Worm (Caenorhabditis elegans) whole organism, L2 larva: ENCODE measurements around the gene srlf-3.

Experiments
- F13H6.1 ChIP-seq: sonication (generic microtip); optimal IDR thresholded peaks from 2 replicates; lab custom pipeline; 2016; ENCODE audit warnings: missing genetic modification characterization, missing compliant biosample characterization
- R02D3.7 ChIP-seq: fragments of 150-350 bp; optimal IDR thresholded peaks from 2 replicates; lab custom pipeline; 2014; ENCODE audit warnings: missing biosample characterization, missing genetic modification characterization
- Y55F3AM.14 ChIP-seq: fragments of 200-800 bp; sonication (Bioruptor generic); optimal IDR thresholded peaks from 2 replicates; lab custom pipeline; 2018; ENCODE audit warnings: mild to moderate bottlenecking, missing genetic modification characterization, missing compliant biosample characterization
- alr-1 ChIP-seq: fragments of 150-350 bp; optimal IDR thresholded peaks from 2 replicates; lab custom pipeline; 2014; ENCODE audit warnings: missing biosample characterization, missing genetic modification characterization
- aly-2 ChIP-seq: fragments of 150-350 bp; optimal IDR thresholded peaks from 2 replicates; lab custom pipeline; 2014; ENCODE audit warnings: missing biosample characterization, missing genetic modification characterization
- ama-1 ChIP-seq: fragments of 150-350 bp; optimal IDR thresholded peaks from 2 replicates; lab custom pipeline; 2018; ENCODE audit warnings: inconsistent platforms
- ceh-16 ChIP-seq: fragments of 150-350 bp; optimal IDR thresholded peaks from 2 replicates; lab custom pipeline; 2014; ENCODE audit warnings: missing biosample characterization, missing genetic modification characterization
- ceh-82 ChIP-seq: fragments of 150-350 bp; optimal IDR thresholded peaks from 2 replicates; lab custom pipeline; 2014; ENCODE audit warnings: missing biosample characterization, missing genetic modification characterization
- crh-2 ChIP-seq: sonication (generic microtip); optimal IDR thresholded peaks from 2 replicates; lab custom pipeline; 2017; ENCODE audit warnings: missing biosample characterization, missing genetic modification characterization
- dmd-4 ChIP-seq: sonication (generic microtip); optimal IDR thresholded peaks from 2 replicates; lab custom pipeline; 2017; ENCODE audit warnings: missing biosample characterization, missing genetic modification characterization
- egl-27 ChIP-seq: sonication (generic microtip); optimal IDR thresholded peaks from 3 replicates; lab custom pipeline; 2017; ENCODE audit warnings: missing biosample characterization, missing genetic modification reagents, missing genetic modification characterization
- elt-1 ChIP-seq: fragments of 150-350 bp; optimal IDR thresholded peaks from 2 replicates; lab custom pipeline; 2014; ENCODE audit warnings: missing biosample characterization, missing genetic modification characterization
- elt-3 ChIP-seq: sonication (generic microtip); optimal IDR thresholded peaks from 2 replicates; lab custom pipeline; 2017; ENCODE audit warnings: missing biosample characterization, missing genetic modification characterization
- fos-1 ChIP-seq: fragments of 150-350 bp; optimal IDR thresholded peaks from 2 replicates; lab custom pipeline; 2014; ENCODE audit warnings: missing biosample characterization, missing genetic modification characterization
- gmeb-1 ChIP-seq: fragments of 150-350 bp; optimal IDR thresholded peaks from 2 replicates; lab custom pipeline; 2014; ENCODE audit warnings: missing biosample characterization, missing genetic modification characterization
- lin-13 ChIP-seq: fragments of 150-350 bp; optimal IDR thresholded peaks from 2 replicates; lab custom pipeline; 2014; ENCODE audit warnings: missing biosample characterization, missing genetic modification reagents, missing genetic modification characterization
- lsy-2 ChIP-seq, 2 experiments: fragments of 150-350 bp in 1 of 2; sonication (generic microtip) in 1 of 2; optimal IDR thresholded peaks; 2 replicates each; lab custom pipeline; 2014 to 2017; ENCODE audit warnings: missing biosample characterization in 2 of 2, missing genetic modification characterization in 2 of 2
- mab-5 ChIP-seq: fragments of 150-350 bp; optimal IDR thresholded peaks from 2 replicates; lab custom pipeline; 2014; ENCODE audit warnings: missing biosample characterization, missing genetic modification characterization
- mbf-1 ChIP-seq: sonication (generic microtip); optimal IDR thresholded peaks from 2 replicates; lab custom pipeline; 2017; ENCODE audit warnings: missing biosample characterization, missing genetic modification characterization
- mdl-1 ChIP-seq, 2 experiments: fragments of 150-350 bp in 1 of 2; sonication (generic microtip) in 1 of 2; optimal IDR thresholded peaks; 2 replicates each; lab custom pipeline; 2017; ENCODE audit warnings: missing biosample characterization in 2 of 2, missing genetic modification characterization in 2 of 2
- nhr-10 ChIP-seq: sonication (generic microtip); optimal IDR thresholded peaks from 2 replicates; lab custom pipeline; 2017; ENCODE audit warnings: missing biosample characterization, missing genetic modification characterization
- nhr-11 ChIP-seq: fragments of 150-350 bp; optimal IDR thresholded peaks from 2 replicates; lab custom pipeline; 2014; ENCODE audit warnings: missing biosample characterization, missing genetic modification characterization
- nhr-12 ChIP-seq: fragments of 150-350 bp; optimal IDR thresholded peaks from 2 replicates; lab custom pipeline; 2014; ENCODE audit warnings: missing biosample characterization, missing genetic modification characterization
- nhr-129 ChIP-seq: fragments of 150-350 bp; optimal IDR thresholded peaks from 2 replicates; lab custom pipeline; 2014; ENCODE audit warnings: missing biosample characterization, missing genetic modification characterization
- nhr-21 ChIP-seq: fragments of 150-350 bp; optimal IDR thresholded peaks from 2 replicates; lab custom pipeline; 2014; ENCODE audit warnings: missing biosample characterization, missing genetic modification characterization
- nhr-23 ChIP-seq: fragments of 150-350 bp; optimal IDR thresholded peaks from 2 replicates; lab custom pipeline; 2014; ENCODE audit warnings: missing biosample characterization, missing genetic modification reagents, missing genetic modification characterization
- nhr-237 ChIP-seq: fragments of 150-350 bp; optimal IDR thresholded peaks from 2 replicates; lab custom pipeline; 2014; ENCODE audit warnings: missing biosample characterization, missing genetic modification characterization
- nhr-6 ChIP-seq: fragments of 150-350 bp; optimal IDR thresholded peaks from 2 replicates; lab custom pipeline; 2014; ENCODE audit warnings: missing biosample characterization, missing genetic modification characterization
- peb-1 ChIP-seq: fragments of 150-350 bp; optimal IDR thresholded peaks from 2 replicates; lab custom pipeline; 2014; ENCODE audit warnings: missing biosample characterization, missing genetic modification characterization
- sem-4 ChIP-seq: fragments of 150-350 bp; optimal IDR thresholded peaks from 2 replicates; lab custom pipeline; 2014; ENCODE audit warnings: missing biosample characterization, missing genetic modification reagents, missing genetic modification characterization
- sma-3 ChIP-seq: sonication (generic microtip); optimal IDR thresholded peaks from 2 replicates; lab custom pipeline; 2016; ENCODE audit warnings: missing genetic modification reagents, missing genetic modification characterization, missing compliant biosample characterization
- sma-9 ChIP-seq, 2 experiments: fragments of 150-350 bp in 1 of 2; sonication (generic microtip) in 1 of 2; optimal IDR thresholded peaks; 2 replicates each; lab custom pipeline; 2014 to 2016; ENCODE audit warnings: missing genetic modification characterization in 2 of 2, mild to moderate bottlenecking in 1 of 2, missing biosample characterization in 1 of 2, missing compliant biosample characterization in 1 of 2, missing genetic modification reagents in 1 of 2, moderate library complexity in 1 of 2
- snpc-4 ChIP-seq: fragments of 150-350 bp; optimal IDR thresholded peaks from 2 replicates; lab custom pipeline; 2014; ENCODE audit warnings: missing biosample characterization, missing genetic modification characterization
- unc-39 ChIP-seq: fragments of 150-350 bp; optimal IDR thresholded peaks from 2 replicates; lab custom pipeline; 2014; ENCODE audit warnings: missing biosample characterization, missing genetic modification characterization
- unc-55 ChIP-seq: fragments of 150-350 bp; sonication (generic microtip); optimal IDR thresholded peaks from 3 replicates; lab custom pipeline; 2014; ENCODE audit warnings: missing biosample characterization, missing genetic modification reagents, missing genetic modification characterization
- unc-62 ChIP-seq: fragments of 150-350 bp; optimal IDR thresholded peaks from 2 replicates; lab custom pipeline; 2014; ENCODE audit warnings: missing biosample characterization, missing genetic modification reagents, missing genetic modification characterization
- ztf-1 ChIP-seq: fragments of 200-800 bp; sonication (Bioruptor generic); conservative IDR thresholded peaks from 2 replicates; pipeline ENCODE4 v1.3.6; 2022; ENCODE audit warnings: missing genetic modification characterization, missing compliant biosample characterization
- ztf-4 ChIP-seq: fragments of 150-350 bp; optimal IDR thresholded peaks from 2 replicates; lab custom pipeline; 2014; ENCODE audit warnings: missing biosample characterization, missing genetic modification characterization

srlf-3 gene

ce11 chrIV:8487183-8487582 is at the start of gene srlf-3:
srlf-3 (plus strand) TSS chrIV:8487483.
- no peak for TF ChIP-seq lsy-2 (tag; optimal IDR thresholded peaks at IDR 0.05; lab: Kevin White, UChicago)
- TF ChIP-seq alr-1 (tag; lab: Kevin White, UChicago), result no peak
- no peak for TF ChIP-seq peb-1
- no peak for TF ChIP-seq elt-1 (tag; lab: Kevin White, UChicago)
- TF ChIP-seq nhr-237 (tag; lab: Kevin White, UChicago), result no peak
- TF ChIP-seq crh-2 (tag; lab: Kevin White, UChicago), result no peak
- no peak for TF ChIP-seq unc-39 (tag; lab: Kevin White, UChicago)
- no peak for TF ChIP-seq sem-4 (tag; lab: Kevin White, UChicago)
- no peak for TF ChIP-seq snpc-4 (tag; lab: Kevin White, UChicago)
- TF ChIP-seq mdl-1 (tag; optimal IDR thresholded peaks at IDR 0.05; lab: Kevin White, UChicago), result no peak

- TF ChIP-seq mab-5 (tag; lab: Kevin White, UChicago) (no peak), snpc-4 (tag; lab: Kevin White, UChicago) (no peak), ama-1 (no peak), ceh-82 (tag; lab: Kevin White, UChicago) (no peak), ztf-4 (tag; lab: Kevin White, UChicago) (no peak), elt-3 (tag; lab: Kevin White, UChicago) (no peak), lin-13 (GFP tag; lab: Kevin White, UChicago) (no peak), nhr-21 (no peak), sem-4 (tag; lab: Kevin White, UChicago) (no peak), nhr-12 (no peak), nhr-23 (tag; lab: Kevin White, UChicago) (no peak), peb-1 (no peak), nhr-6 (tag; lab: Kevin White, UChicago) (no peak), egl-27 (tag; lab: Kevin White, UChicago) (no peak), nhr-10 (tag; lab: Kevin White, UChicago) (no peak), Y55F3AM.14 (GFP tag; lab: Kevin White, UChicago) (no peak), mbf-1 (tag; lab: Kevin White, UChicago) (no peak), nhr-129 (no peak), R02D3.7 (no peak)
Measured at ce11 chrIV:8446904-8447303, 40.4 kb upstream of the srlf-3 start, which contains the start of gene T01B11.1. T01B11.1 (plus strand) TSS chrIV:8447204.

- TF ChIP-seq ztf-1 (GFP tag; lab: Robert Waterston, UW), result no peak
- TF ChIP-seq F13H6.1, result no peak
- no peak for TF ChIP-seq Y55F3AM.14 (GFP tag; lab: Kevin White, UChicago)
- no peak for TF ChIP-seq lin-13 (GFP tag; lab: Kevin White, UChicago)
- TF ChIP-seq R02D3.7, result no peak
- no peak for TF ChIP-seq alr-1 (tag; lab: Kevin White, UChicago)
- no peak for TF ChIP-seq nhr-23 (tag; lab: Kevin White, UChicago)
- no peak for TF ChIP-seq elt-1 (tag; lab: Kevin White, UChicago)
- TF ChIP-seq aly-2 (tag; lab: Kevin White, UChicago), result no peak
- TF ChIP-seq peb-1, result no peak
- no peak for TF ChIP-seq nhr-129
- no peak for TF ChIP-seq sma-3 (GFP tag; lab: Kevin White, UChicago)
Measured at ce11 chrIV:8449869-8450268, 37.4 kb upstream of the srlf-3 start.

ce11 chrIV:8450534-8450933 is 36.7 kb upstream of the srlf-3 start:
- TF ChIP-seq gmeb-1 (tag; lab: Kevin White, UChicago) (peak; percentile 38), nhr-12 (no peak), F13H6.1 (no peak), sma-9 (GFP tag; optimal IDR thresholded peaks at IDR 0.05; lab: Kevin White, UChicago) (peak; percentile 71), sma-9 (tag; optimal IDR thresholded peaks at IDR 0.05; lab: Kevin White, UChicago) (no peak), snpc-4 (tag; lab: Kevin White, UChicago) (no peak), nhr-11 (tag; lab: Kevin White, UChicago) (no peak), unc-55 (GFP tag; lab: Kevin White, UChicago) (no peak), dmd-4 (tag; lab: Kevin White, UChicago) (no peak), unc-62 (GFP tag; lab: Kevin White, UChicago) (no peak), ceh-16 (tag; lab: Kevin White, UChicago) (no peak), nhr-237 (tag; lab: Kevin White, UChicago) (no peak), fos-1 (tag; lab: Kevin White, UChicago) (peak; percentile 86), lin-13 (GFP tag; lab: Kevin White, UChicago) (no peak), elt-1 (tag; lab: Kevin White, UChicago) (no peak), crh-2 (tag; lab: Kevin White, UChicago) (peak; percentile 48)
